Worm (Caenorhabditis elegans) whole organism, young adult: ENCODE results near the gene attf-3.

Experiments used
- B0019.2 ChIP-seq: fragments of 200-800 bp; sonication (Bioruptor generic); conservative IDR thresholded peaks from 2 replicates; pipeline ENCODE4 v1.3.6; 2022; ENCODE audit warnings: missing genetic modification reagents, missing genetic modification characterization, missing compliant biosample characterization
- B0261.1 ChIP-seq: sonication (generic microtip); optimal IDR thresholded peaks from 2 replicates; lab custom pipeline; 2016; ENCODE audit warnings: mild to moderate bottlenecking, missing genetic modification characterization, moderate library complexity, missing compliant biosample characterization
- B0336.3 ChIP-seq: fragments of 200-800 bp; sonication (Bioruptor generic); IDR thresholded peaks from 2 replicates; pipeline ENCODE4 v1.3.6; 2022; ENCODE audit warnings: missing genetic modification characterization, missing compliant biosample characterization
- C17E4.6 ChIP-seq: fragments of 200-800 bp; sonication (Bioruptor generic); IDR thresholded peaks from 2 replicates; pipeline ENCODE4 v1.3.6; 2022; ENCODE audit warnings: missing genetic modification reagents, missing genetic modification characterization, missing compliant biosample characterization
- F10E7.11 ChIP-seq: sonication (generic microtip); optimal IDR thresholded peaks from 2 replicates; lab custom pipeline; 2017; ENCODE audit warnings: mild to moderate bottlenecking, missing genetic modification characterization, moderate library complexity, missing compliant biosample characterization
- F22D6.2 ChIP-seq: sonication (generic microtip); optimal IDR thresholded peaks from 2 replicates; lab custom pipeline; 2016; ENCODE audit warnings: mild to moderate bottlenecking, missing genetic modification characterization, missing compliant biosample characterization
- F49E8.2 ChIP-seq: sonication (generic microtip); optimal IDR thresholded peaks from 3 replicates; lab custom pipeline; 2017; ENCODE audit warnings: missing genetic modification characterization, mild to moderate bottlenecking, missing compliant biosample characterization, antibody characterized with exemption, moderate library complexity; ENCODE audit not compliant: insufficient read depth
- F52B5.7 ChIP-seq: sonication (generic microtip); optimal IDR thresholded peaks from 2 replicates; lab custom pipeline; 2016; ENCODE audit warnings: mild to moderate bottlenecking, missing genetic modification characterization, missing compliant biosample characterization
- F55B11.4 ChIP-seq: sonication (generic microtip); optimal IDR thresholded peaks from 2 replicates; lab custom pipeline; 2016; ENCODE audit warnings: missing compliant biosample characterization, missing genetic modification characterization, borderline replicate concordance; ENCODE audit not compliant: insufficient read depth
- T26A5.8 ChIP-seq: sonication (generic microtip); optimal IDR thresholded peaks from 2 replicates; lab custom pipeline; 2016; ENCODE audit warnings: missing genetic modification characterization, missing compliant biosample characterization
- Y53F4B.3 ChIP-seq: fragments of 200-800 bp; sonication (Bioruptor generic); IDR thresholded peaks from 2 replicates; pipeline ENCODE4 v1.3.6; 2022; ENCODE audit warnings: missing genetic modification reagents, missing genetic modification characterization, missing compliant biosample characterization
- Y53G8AR.9 ChIP-seq: fragments of 200-800 bp; sonication (Bioruptor generic); conservative IDR thresholded peaks from 2 replicates; pipeline ENCODE4 v1.3.6; 2022; ENCODE audit warnings: missing genetic modification reagents, missing genetic modification characterization, missing compliant biosample characterization
- Y56A3A.18 ChIP-seq: fragments of 200-800 bp; sonication (Bioruptor generic); IDR thresholded peaks from 2 replicates; pipeline ENCODE4 v1.3.6; 2022; ENCODE audit warnings: missing genetic modification reagents, missing genetic modification characterization, missing compliant biosample characterization
- Y95B8A.8 ChIP-seq: fragments of 200-800 bp; sonication (Bioruptor generic); IDR thresholded peaks from 2 replicates; pipeline ENCODE4 v1.3.6; 2022; ENCODE audit warnings: missing genetic modification reagents, missing genetic modification characterization, missing compliant biosample characterization
- aptf-3 ChIP-seq: fragments of 200-800 bp; sonication (Bioruptor generic); IDR thresholded peaks from 2 replicates; pipeline ENCODE4 v1.3.6; 2022; ENCODE audit warnings: missing genetic modification characterization, missing compliant biosample characterization
- atf-7 ChIP-seq: sonication (generic microtip); optimal IDR thresholded peaks from 2 replicates; lab custom pipeline; 2017; ENCODE audit warnings: mild to moderate bottlenecking, missing genetic modification characterization, missing compliant biosample characterization
- bed-2 ChIP-seq: fragments of 200-800 bp; sonication (Bioruptor generic); IDR thresholded peaks from 2 replicates; pipeline ENCODE4 v1.3.6; 2022; ENCODE audit warnings: missing genetic modification reagents, missing genetic modification characterization, missing compliant biosample characterization
- cebp-1 ChIP-seq, 2 experiments: fragments of 200-800 bp in 1 of 2; sonication (Bioruptor generic) in 1 of 2; sonication (generic microtip) in 1 of 2; IDR thresholded peaks in 1 of 2; optimal IDR thresholded peaks in 1 of 2; 2 replicates each; pipeline versions ENCODE4 v1.3.6 to Lab custom; 2017 to 2022; ENCODE audit warnings: missing compliant biosample characterization in 2 of 2, missing genetic modification characterization in 2 of 2, mild to moderate bottlenecking in 1 of 2, missing genetic modification reagents in 1 of 2, moderate library complexity in 1 of 2
- ceh-100 ChIP-seq: fragments of 200-800 bp; sonication (Bioruptor generic); IDR thresholded peaks from 2 replicates; pipeline ENCODE4 v1.3.6; 2022; ENCODE audit warnings: missing genetic modification reagents, missing genetic modification characterization, missing compliant biosample characterization
- ceh-40 ChIP-seq: fragments of 200-800 bp; sonication (Bioruptor generic); IDR thresholded peaks from 2 replicates; pipeline ENCODE4 v1.3.6; 2022; ENCODE audit warnings: missing genetic modification characterization, missing compliant biosample characterization
- ceh-91 ChIP-seq: fragments of 200-800 bp; sonication (Bioruptor generic); IDR thresholded peaks from 2 replicates; pipeline ENCODE4 v1.3.6; 2022; ENCODE audit warnings: missing genetic modification reagents, missing genetic modification characterization, missing compliant biosample characterization
- die-1 ChIP-seq: sonication (generic microtip); optimal IDR thresholded peaks from 2 replicates; lab custom pipeline; 2016; ENCODE audit warnings: missing genotype, mild to moderate bottlenecking, missing genetic modification characterization, missing compliant biosample characterization
- dox-1 ChIP-seq: fragments of 200-800 bp; sonication (Bioruptor generic); IDR thresholded peaks from 2 replicates; pipeline ENCODE4 v1.3.6; 2022; ENCODE audit warnings: missing genetic modification reagents, missing genetic modification characterization, missing compliant biosample characterization
- dpl-1 ChIP-seq: fragments of 150-350 bp; optimal IDR thresholded peaks from 2 replicates; lab custom pipeline; 2014; ENCODE audit warnings: missing biosample characterization, missing genetic modification reagents, missing genetic modification characterization
- egl-18 ChIP-seq: fragments of 200-800 bp; sonication (Bioruptor generic); IDR thresholded peaks from 2 replicates; pipeline ENCODE4 v1.3.6; 2022; ENCODE audit warnings: missing genetic modification reagents, missing genetic modification characterization, missing compliant biosample characterization
- hmg-20 ChIP-seq: fragments of 200-800 bp; sonication (Bioruptor generic); IDR thresholded peaks from 2 replicates; pipeline ENCODE4 v1.3.6; 2022; ENCODE audit warnings: missing genetic modification reagents, missing genetic modification characterization, missing compliant biosample characterization
- lin-35 ChIP-seq, 3 experiments: fragments of 150-350 bp in 2 of 3; sonication (generic microtip) in 1 of 3; optimal IDR thresholded peaks; 2 replicates each; lab custom pipeline; 2014 to 2018; ENCODE audit warnings: missing biosample characterization in 3 of 3, missing genetic modification characterization in 3 of 3, missing genetic modification reagents in 3 of 3
- lsl-1 ChIP-seq: fragments of 200-800 bp; sonication (Bioruptor generic); optimal IDR thresholded peaks from 2 replicates; lab custom pipeline; 2018; ENCODE audit warnings: mild to moderate bottlenecking, missing genetic modification characterization, moderate library complexity, missing compliant biosample characterization
- lsy-27 ChIP-seq: sonication (generic microtip); optimal IDR thresholded peaks from 2 replicates; lab custom pipeline; 2017; ENCODE audit warnings: missing genetic modification characterization, mild to moderate bottlenecking, missing compliant biosample characterization, antibody characterized with exemption, missing genotype, borderline replicate concordance; ENCODE audit not compliant: insufficient read depth
- madf-10 ChIP-seq: sonication (generic microtip); optimal IDR thresholded peaks from 2 replicates; lab custom pipeline; 2016; ENCODE audit warnings: mild to moderate bottlenecking, missing genetic modification characterization, missing compliant biosample characterization
- madf-3 ChIP-seq: fragments of 200-800 bp; sonication (Bioruptor generic); IDR thresholded peaks from 2 replicates; pipeline ENCODE4 v1.3.6; 2022; ENCODE audit warnings: missing genetic modification reagents, missing genetic modification characterization, missing compliant biosample characterization
- mcd-1 ChIP-seq: fragments of 200-800 bp; sonication (Bioruptor generic); IDR thresholded peaks from 2 replicates; pipeline ENCODE4 v1.3.6; 2022; ENCODE audit warnings: missing genetic modification reagents, missing genetic modification characterization, missing compliant biosample characterization
- mel-28 ChIP-seq: sonication (generic microtip); optimal IDR thresholded peaks from 2 replicates; lab custom pipeline; 2016; ENCODE audit warnings: borderline replicate concordance, mild to moderate bottlenecking, missing genetic modification characterization, missing compliant biosample characterization
- mes-4 ChIP-seq: sonication (generic microtip); optimal IDR thresholded peaks from 2 replicates; lab custom pipeline; 2016; ENCODE audit warnings: missing genotype, missing genetic modification characterization, missing compliant biosample characterization
- mxl-1 ChIP-seq: sonication (generic microtip); optimal IDR thresholded peaks from 2 replicates; lab custom pipeline; 2016; ENCODE audit warnings: missing genetic modification characterization, missing compliant biosample characterization
- nfya-1 ChIP-seq: sonication (generic microtip); optimal IDR thresholded peaks from 2 replicates; lab custom pipeline; 2017; ENCODE audit warnings: antibody characterized with exemption, missing compliant biosample characterization, missing genetic modification characterization, borderline replicate concordance; ENCODE audit not compliant: insufficient read depth
- nhr-90 ChIP-seq: sonication (generic microtip); optimal IDR thresholded peaks from 2 replicates; lab custom pipeline; 2016; ENCODE audit warnings: missing genotype, mild to moderate bottlenecking, missing genetic modification characterization, missing compliant biosample characterization
- pha-4 ChIP-seq: fragments of 150-350 bp; sonication (generic microtip); optimal IDR thresholded peaks from 2 replicates; lab custom pipeline; 2014; ENCODE audit warnings: missing biosample characterization, missing genetic modification reagents, missing genetic modification characterization
- rec-8 ChIP-seq, 2 experiments: sonication (generic microtip); optimal IDR thresholded peaks; 2 replicates each; lab custom pipeline; 2016; ENCODE audit warnings: mild to moderate bottlenecking in 2 of 2, missing genetic modification characterization in 2 of 2, missing genetic modification reagents in 2 of 2, missing genotype in 2 of 2, missing biosample characterization in 1 of 2, missing compliant biosample characterization in 1 of 2, moderate library complexity in 1 of 2
- repo-1 ChIP-seq: sonication (generic microtip); optimal IDR thresholded peaks from 2 replicates; lab custom pipeline; 2017; ENCODE audit warnings: mild to moderate bottlenecking, missing genetic modification characterization, missing compliant biosample characterization
- snpc-4 ChIP-seq, 5 experiments: fragments of 150-350 bp in 1 of 5; sonication (generic microtip) in 4 of 5; optimal IDR thresholded peaks; 2 replicates each; lab custom pipeline; 2014 to 2018; ENCODE audit warnings: missing genetic modification characterization in 5 of 5, missing biosample characterization in 3 of 5, antibody characterized with exemption in 2 of 5, mild to moderate bottlenecking in 2 of 5, missing compliant biosample characterization in 2 of 5, missing genotype in 2 of 5, moderate library complexity in 2 of 5, missing genetic modification reagents in 1 of 5
- somi-1 ChIP-seq: fragments of 200-800 bp; sonication (Bioruptor generic); optimal IDR thresholded peaks from 2 replicates; lab custom pipeline; 2018; ENCODE audit warnings: mild to moderate bottlenecking, missing genetic modification characterization, missing compliant biosample characterization
- unc-130 ChIP-seq: sonication (generic microtip); optimal IDR thresholded peaks from 2 replicates; lab custom pipeline; 2016; ENCODE audit warnings: missing genetic modification reagents, missing genetic modification characterization, missing compliant biosample characterization
- xnd-1 ChIP-seq: sonication (generic microtip); optimal IDR thresholded peaks from 2 replicates; lab custom pipeline; 2016; ENCODE audit warnings: missing genotype, missing genetic modification reagents, missing genetic modification characterization, missing compliant biosample characterization
- ztf-22 ChIP-seq: fragments of 200-800 bp; sonication (Bioruptor generic); optimal IDR thresholded peaks from 2 replicates; lab custom pipeline; 2018; ENCODE audit warnings: mild to moderate bottlenecking, missing genetic modification characterization, moderate library complexity, missing compliant biosample characterization
- ztf-26 ChIP-seq: sonication (generic microtip); optimal IDR thresholded peaks from 2 replicates; lab custom pipeline; 2017; ENCODE audit warnings: missing genetic modification characterization, missing compliant biosample characterization

Gene attf-3

ce11 chrIII:89155-89554, 3.0 kb upstream of the attf-3 start:
- TF ChIP-seq Y53G8AR.9 (GFP tag; lab: Robert Waterston, UW) (peak; percentile 86), dpl-1 (GFP tag; lab: Kevin White, UChicago) (no peak), rec-8 (tag; optimal IDR thresholded peaks at IDR 0.05; lab: Kevin White, UChicago) (peak; percentile 29 to 54), pha-4 (tag; lab: Kevin White, UChicago) (no peak), F55B11.4 (tag; lab: Kevin White, UChicago) (no peak), Y53F4B.3 (GFP tag; lab: Robert Waterston, UW) (peak; percentile 68), C17E4.6 (GFP tag; lab: Robert Waterston, UW) (peak; percentile 71), mel-28 (tag; lab: Kevin White, UChicago) (no peak), B0019.2 (GFP tag; lab: Robert Waterston, UW) (peak; percentile 64; the same call in 1 of the 2 replicates), ztf-22 (GFP tag; lab: Kevin White, UChicago) (no peak), bed-2 (GFP tag; lab: Robert Waterston, UW) (no peak), madf-10 (tag; lab: Kevin White, UChicago) (peak; percentile 62), lsl-1 (peak; percentile 51), die-1 (peak; percentile 89), mcd-1 (GFP tag; lab: Robert Waterston, UW) (peak; percentile 53), snpc-4 (GFP tag; optimal IDR thresholded peaks at IDR 0.05; lab: Kevin White, UChicago) (peak; percentile 49), snpc-4 (tag; optimal IDR thresholded peaks at IDR 0.05; lab: Kevin White, UChicago) (peak in 3 of 4 experiments; percentile 49 to 67 (median 61)), ztf-26 (tag; lab: Kevin White, UChicago) (no peak), hmg-20 (GFP tag; lab: Robert Waterston, UW) (0 out of 2 replicates have a peak, but pooled peaks have one; percentile 61), F52B5.7 (tag; lab: Kevin White, UChicago) (peak; percentile 70), ceh-100 (GFP tag; lab: Robert Waterston, UW) (peak; percentile 62), dox-1 (peak; percentile 78), ceh-91 (GFP tag; lab: Robert Waterston, UW) (peak; percentile 45; the same call in 1 of the 2 replicates), F22D6.2 (tag; lab: Kevin White, UChicago) (peak; percentile 5), cebp-1 (GFP tag; IDR thresholded peaks at IDR 0.05; lab: Robert Waterston, UW) (no peak), cebp-1 (tag; optimal IDR thresholded peaks at IDR 0.05; lab: Kevin White, UChicago) (peak; percentile 67), madf-3 (GFP tag; lab: Robert Waterston, UW) (0 out of 2 replicates have a peak, but pooled peaks have one; percentile 15), mxl-1 (tag; lab: Kevin White, UChicago) (peak; percentile 38), nfya-1 (tag; lab: Kevin White, UChicago) (no peak), ceh-40 (GFP tag; lab: Robert Waterston, UW) (0 out of 2 replicates have a peak, but pooled peaks have one; percentile 41), B0336.3 (GFP tag; lab: Robert Waterston, UW) (peak; percentile 76), unc-130 (peak; percentile 61), T26A5.8 (tag; lab: Kevin White, UChicago) (peak; percentile 42), lsy-27 (tag; lab: Kevin White, UChicago) (peak; percentile 72), Y56A3A.18 (GFP tag; lab: Robert Waterston, UW) (peak; percentile 83; the same call in 1 of the 2 replicates), egl-18 (no peak), F49E8.2 (tag; lab: Kevin White, UChicago) (peak; percentile 64), Y95B8A.8 (GFP tag; lab: Robert Waterston, UW) (no peak), lin-35 (GFP tag; optimal IDR thresholded peaks at IDR 0.05; lab: Kevin White, UChicago) (peak in 1 of 3 experiments; percentile 56), mes-4 (peak; percentile 8), atf-7 (tag; lab: Kevin White, UChicago) (peak; percentile 50), nhr-90 (tag; lab: Kevin White, UChicago) (peak; percentile 67), repo-1 (tag; lab: Kevin White, UChicago) (peak; percentile 83), B0261.1 (tag; lab: Kevin White, UChicago) (peak; percentile 79), xnd-1 (tag; lab: Kevin White, UChicago) (no peak), somi-1 (GFP tag; lab: Kevin White, UChicago) (no peak), F10E7.11 (no peak), aptf-3 (GFP tag; lab: Robert Waterston, UW) (no peak)
